Fruit fly (Drosophila melanogaster) whole organism, embryonic: Measurements from ENCODE around the gene Usp14.

Source experiments
- Ada2b ChIP-seq: fragments of 200-800 bp; sonication (Bioruptor generic); IDR thresholded peaks from 2 replicates; pipeline ENCODE4 v1.3.6; 2022; ENCODE audit warnings: missing biosample characterization, missing genetic modification characterization
- BEAF-32 ChIP-seq: fragments of 200-800 bp; sonication (Bioruptor generic); optimal IDR thresholded peaks from 3 replicates; lab custom pipeline; 2017; ENCODE audit warnings: missing biosample characterization, missing genetic modification characterization, mild to moderate bottlenecking, moderate library complexity, missing genetic modification reagents
- Blimp-1 ChIP-seq: fragments of 200-800 bp; sonication (Bioruptor generic); optimal IDR thresholded peaks from 3 replicates; lab custom pipeline; 2018; ENCODE audit warnings: missing biosample characterization, missing genetic modification characterization, mild to moderate bottlenecking, moderate library complexity, missing genetic modification reagents
- CG11456 ChIP-seq: fragments of 200-800 bp; sonication (Bioruptor generic); IDR thresholded peaks from 3 replicates; pipeline ENCODE4 v1.3.6; 2022; ENCODE audit warnings: missing biosample characterization, missing genetic modification characterization
- CG11695 ChIP-seq: fragments of 200-800 bp; sonication (Bioruptor generic); IDR thresholded peaks from 3 replicates; pipeline ENCODE4 v1.3.6; 2022; ENCODE audit warnings: missing biosample characterization, missing genetic modification characterization
- CG12071 ChIP-seq: fragments of 200-800 bp; sonication (Bioruptor generic); optimal IDR thresholded peaks from 3 replicates; lab custom pipeline; 2018; ENCODE audit warnings: missing biosample characterization, mild to moderate bottlenecking, missing genetic modification characterization
- CG12299 ChIP-seq: fragments of 200-800 bp; sonication (Bioruptor generic); optimal IDR thresholded peaks from 2 replicates; lab custom pipeline; 2018; ENCODE audit warnings: missing biosample characterization, mild to moderate bottlenecking, missing genetic modification characterization
- CG14965 ChIP-seq: fragments of 200-800 bp; sonication (Bioruptor generic); optimal IDR thresholded peaks from 2 replicates; lab custom pipeline; 2016; ENCODE audit warnings: missing biosample characterization, missing genetic modification characterization, borderline replicate concordance
- CG1529 ChIP-seq: fragments of 200-800 bp; sonication (Bioruptor generic); optimal IDR thresholded peaks from 3 replicates; lab custom pipeline; 2018; ENCODE audit warnings: missing biosample characterization, missing genetic modification characterization
- CG16815 ChIP-seq: fragments of 200-800 bp; sonication (Bioruptor generic); optimal IDR thresholded peaks from 3 replicates; lab custom pipeline; 2017; ENCODE audit warnings: missing biosample characterization, mild to moderate bottlenecking, missing genetic modification characterization
- CG17359 ChIP-seq: fragments of 200-800 bp; sonication (Bioruptor generic); optimal IDR thresholded peaks from 3 replicates; lab custom pipeline; 2018; ENCODE audit warnings: missing biosample characterization, mild to moderate bottlenecking, missing genetic modification characterization, moderate library complexity
- CG17385 ChIP-seq: fragments of 200-800 bp; sonication (Bioruptor generic); optimal IDR thresholded peaks from 3 replicates; lab custom pipeline; 2018; ENCODE audit warnings: missing biosample characterization, mild to moderate bottlenecking, missing genetic modification characterization
- CG17612 ChIP-seq: fragments of 200-800 bp; sonication (Bioruptor generic); IDR thresholded peaks from 2 replicates; pipeline ENCODE4 v1.3.6; 2022; ENCODE audit warnings: missing biosample characterization, missing genetic modification characterization
- CG2199 ChIP-seq: fragments of 200-800 bp; sonication (Bioruptor generic); IDR thresholded peaks from 3 replicates; pipeline ENCODE4 v1.3.6; 2022; ENCODE audit warnings: missing biosample characterization, missing genetic modification characterization
- CG30403 ChIP-seq: fragments of 200-800 bp; sonication (Bioruptor generic); optimal IDR thresholded peaks from 3 replicates; lab custom pipeline; 2016; ENCODE audit warnings: missing biosample characterization, missing genetic modification characterization
- CG30431 ChIP-seq: fragments of 200-800 bp; sonication (Bioruptor generic); optimal IDR thresholded peaks from 2 replicates; lab custom pipeline; 2017; ENCODE audit warnings: missing biosample characterization, missing genetic modification characterization
- CG31224 ChIP-seq: fragments of 200-800 bp; sonication (Bioruptor generic); IDR thresholded peaks from 2 replicates; pipeline ENCODE4 v1.3.6; 2022; ENCODE audit warnings: missing biosample characterization, missing genetic modification characterization
- CG31388 ChIP-seq: fragments of 200-800 bp; sonication (Bioruptor generic); optimal IDR thresholded peaks from 2 replicates; lab custom pipeline; 2016; ENCODE audit warnings: missing biosample characterization, missing genetic modification characterization
- CG7357 ChIP-seq: fragments of 200-800 bp; sonication (Bioruptor generic); IDR thresholded peaks from 3 replicates; pipeline ENCODE4 v1.3.6; 2022; ENCODE audit warnings: missing biosample characterization, missing genetic modification characterization
- CG8290 ChIP-seq, 3 experiments: fragments of 200-800 bp; sonication (Bioruptor generic); optimal IDR thresholded peaks; 2 replicates each; lab custom pipeline; 2016 to 2019; ENCODE audit warnings: missing biosample characterization in 3 of 3, missing genetic modification characterization in 3 of 3, mild to moderate bottlenecking in 2 of 3, moderate library complexity in 1 of 3
- CG8944 ChIP-seq: fragments of 200-800 bp; sonication (Bioruptor generic); optimal IDR thresholded peaks from 3 replicates; lab custom pipeline; 2016; ENCODE audit warnings: missing biosample characterization, missing genetic modification characterization
- CG9727 ChIP-seq: fragments of 200-800 bp; sonication (Bioruptor generic); optimal IDR thresholded peaks from 3 replicates; lab custom pipeline; 2017; ENCODE audit warnings: missing biosample characterization, mild to moderate bottlenecking, missing genetic modification characterization
- CG9817 ChIP-seq: fragments of 200-800 bp; sonication (Bioruptor generic); optimal IDR thresholded peaks from 2 replicates; lab custom pipeline; 2018; ENCODE audit warnings: missing biosample characterization, mild to moderate bottlenecking, missing genetic modification characterization, moderate library complexity
- Chrac-16 ChIP-seq: fragments of 200-800 bp; sonication (Bioruptor generic); optimal IDR thresholded peaks from 3 replicates; lab custom pipeline; 2016; ENCODE audit warnings: missing biosample characterization, missing genetic modification characterization
- CkIIα-i1 ChIP-seq: fragments of 200-800 bp; sonication (Bioruptor generic); IDR thresholded peaks from 2 replicates; pipeline ENCODE4 v1.3.6; 2022; ENCODE audit warnings: missing biosample characterization, missing genetic modification characterization
- Dfd ChIP-seq, 2 experiments: fragments of >200 bp; optimal IDR thresholded peaks; 2 replicates each; lab custom pipeline; 2017; ENCODE audit warnings: missing biosample characterization in 2 of 2, missing genetic modification characterization in 2 of 2
- Dp ChIP-seq: fragments of 200-800 bp; sonication (Bioruptor generic); optimal IDR thresholded peaks from 2 replicates; lab custom pipeline; 2018; ENCODE audit warnings: missing biosample characterization, mild to moderate bottlenecking, missing genetic modification characterization, moderate library complexity
- E2f2 ChIP-seq: fragments of 200-800 bp; sonication (Bioruptor generic); IDR thresholded peaks from 2 replicates; pipeline ENCODE4 v1.3.6; 2022; ENCODE audit warnings: missing biosample characterization, missing genetic modification characterization
- Eip74EF ChIP-seq, 2 experiments: fragments of 200-800 bp in 1 of 2; fragments of >200 bp in 1 of 2; sonication (Bioruptor generic) in 1 of 2; optimal IDR thresholded peaks; 2 replicates each; lab custom pipeline; 2017 to 2019; ENCODE audit warnings: missing biosample characterization in 2 of 2, missing genetic modification characterization in 2 of 2, mild to moderate bottlenecking in 1 of 2, moderate library complexity in 1 of 2
- Max ChIP-seq: fragments of 200-800 bp; sonication (Bioruptor generic); optimal IDR thresholded peaks from 2 replicates; lab custom pipeline; 2016; ENCODE audit warnings: missing biosample characterization, mild to moderate bottlenecking, missing genetic modification characterization
- Med ChIP-seq: fragments of 200-800 bp; sonication (Bioruptor generic); peaks from one replicate; lab custom pipeline; 2016; ENCODE audit warnings: missing biosample characterization, missing genetic modification characterization, mild to moderate bottlenecking, inconsistent platforms, moderate library complexity
- Meics ChIP-seq: fragments of 200-800 bp; sonication (Bioruptor generic); optimal IDR thresholded peaks from 2 replicates; lab custom pipeline; 2017; ENCODE audit warnings: missing biosample characterization, mild to moderate bottlenecking, missing genetic modification characterization
- Optix ChIP-seq: fragments of 200-800 bp; sonication (Bioruptor generic); IDR thresholded peaks from 3 replicates; pipeline ENCODE4 v1.3.6; 2022; ENCODE audit warnings: missing biosample characterization, missing genetic modification characterization
- Scr ChIP-seq: fragments of 200-800 bp; sonication (Bioruptor generic); IDR thresholded peaks from 2 replicates; pipeline ENCODE4 v1.3.6; 2022; ENCODE audit warnings: missing biosample characterization, missing genetic modification characterization; ENCODE audit not compliant: partially characterized antibody
- ase ChIP-seq: fragments of 200-800 bp; sonication (Bioruptor generic); IDR thresholded peaks from 3 replicates; pipeline ENCODE4 v1.3.6; 2022; ENCODE audit warnings: missing biosample characterization, missing genetic modification characterization
- bigmax ChIP-seq: fragments of 200-800 bp; sonication (Bioruptor generic); optimal IDR thresholded peaks from 2 replicates; lab custom pipeline; 2018; ENCODE audit warnings: missing biosample characterization, mild to moderate bottlenecking, missing genetic modification characterization
- btn ChIP-seq: fragments of 200-800 bp; sonication (Bioruptor generic); optimal IDR thresholded peaks from 2 replicates; lab custom pipeline; 2016; ENCODE audit warnings: missing biosample characterization, missing genetic modification characterization
- cato ChIP-seq: fragments of 200-800 bp; sonication (Bioruptor generic); optimal IDR thresholded peaks from 2 replicates; lab custom pipeline; 2016; ENCODE audit warnings: missing biosample characterization, missing genetic modification characterization, borderline replicate concordance
- dimm ChIP-seq: fragments of 200-800 bp; sonication (Bioruptor generic); IDR thresholded peaks from 2 replicates; pipeline ENCODE4 v1.3.6; 2022; ENCODE audit warnings: missing biosample characterization, missing genetic modification characterization
- dmrt11E ChIP-seq: fragments of 200-800 bp; sonication (Bioruptor generic); optimal IDR thresholded peaks from 3 replicates; lab custom pipeline; 2018; ENCODE audit warnings: missing biosample characterization, mild to moderate bottlenecking, missing genetic modification characterization, moderate library complexity
- gce ChIP-seq: fragments of 200-800 bp; sonication (Bioruptor generic); IDR thresholded peaks from 3 replicates; pipeline ENCODE4 v1.3.6; 2022; ENCODE audit warnings: missing biosample characterization, missing genetic modification characterization
- hkb ChIP-seq, 2 experiments: fragments of 200-800 bp in 1 of 2; fragments of >200 bp in 1 of 2; sonication (Bioruptor generic) in 1 of 2; IDR thresholded peaks in 1 of 2; optimal IDR thresholded peaks in 1 of 2; 2 replicates each; pipeline versions ENCODE4 v1.3.6 to Lab custom; 2017 to 2022; ENCODE audit warnings: missing biosample characterization in 1 of 2, missing genetic modification characterization in 1 of 2
- lbe ChIP-seq: fragments of 200-800 bp; sonication (Bioruptor generic); optimal IDR thresholded peaks from 2 replicates; lab custom pipeline; 2016; ENCODE audit warnings: missing biosample characterization, mild to moderate bottlenecking, missing genetic modification characterization
- nerfin-1 ChIP-seq: fragments of 200-800 bp; sonication (Bioruptor generic); optimal IDR thresholded peaks from 3 replicates; lab custom pipeline; 2019; ENCODE audit warnings: missing biosample characterization, mild to moderate bottlenecking, missing genetic modification characterization, moderate library complexity
- nerfin-2 ChIP-seq: fragments of 200-800 bp; sonication (Bioruptor generic); IDR thresholded peaks from 2 replicates; pipeline ENCODE4 v1.3.6; 2022; ENCODE audit warnings: missing biosample characterization, missing genetic modification characterization; ENCODE audit not compliant: partially characterized antibody
- nom ChIP-seq: fragments of 200-800 bp; sonication (Bioruptor generic); optimal IDR thresholded peaks from 2 replicates; lab custom pipeline; 2017; ENCODE audit warnings: missing biosample characterization, missing genetic modification characterization, mild to moderate bottlenecking, moderate library complexity, missing genetic modification reagents
- onecut ChIP-seq: fragments of 200-800 bp; sonication (Bioruptor generic); IDR thresholded peaks from 2 replicates; pipeline ENCODE4 v1.3.6; 2022; ENCODE audit warnings: missing biosample characterization, missing genetic modification characterization
- peb ChIP-seq: fragments of 200-800 bp; sonication (Bioruptor generic); IDR thresholded peaks from 2 replicates; pipeline ENCODE4 v1.3.6; 2022; ENCODE audit warnings: missing biosample characterization, missing genetic modification characterization
- phol ChIP-seq: fragments of 200-800 bp; sonication (Bioruptor generic); optimal IDR thresholded peaks from 3 replicates; lab custom pipeline; 2018; ENCODE audit warnings: missing biosample characterization, mild to moderate bottlenecking, missing genetic modification characterization, moderate library complexity
- sima ChIP-seq: fragments of 200-800 bp; sonication (Bioruptor generic); optimal IDR thresholded peaks from 2 replicates; lab custom pipeline; 2016; ENCODE audit warnings: missing biosample characterization, missing genetic modification characterization
- tna ChIP-seq: fragments of 200-800 bp; sonication (Bioruptor generic); IDR thresholded peaks from 2 replicates; pipeline ENCODE4 v1.3.6; 2022; ENCODE audit warnings: missing biosample characterization, missing genetic modification characterization; ENCODE audit not compliant: partially characterized antibody
- tup ChIP-seq: fragments of 200-800 bp; sonication (Bioruptor generic); optimal IDR thresholded peaks from 2 replicates; lab custom pipeline; 2016; ENCODE audit warnings: missing biosample characterization, mild to moderate bottlenecking, missing genetic modification characterization, moderate library complexity

Usp14 gene

dm6 chr2L:10276436-10276835, 37.8 kb downstream of the Usp14 start (continued):
- peak; percentile 44; the same call in 1 of the 3 replicates for TF ChIP-seq gce (GFP tag; lab: Robert Waterston, UW)
- no peak for TF ChIP-seq Blimp-1 (GFP tag; lab: Kevin White, UChicago)
- TF ChIP-seq Dfd (GFP tag; optimal IDR thresholded peaks at IDR 0.05; lab: Kevin White, UChicago), result no peak
- no peak for TF ChIP-seq CG31224 (GFP tag; lab: Robert Waterston, UW)
- no peak for TF ChIP-seq CkIIα-i1
- no peak for TF ChIP-seq Med
- no peak for TF ChIP-seq nerfin-2 (GFP tag; lab: Robert Waterston, UW)
- TF ChIP-seq dmrt11E (tag; lab: Kevin White, UChicago), result peak; percentile 60
- TF ChIP-seq CG12071, result no peak
- TF ChIP-seq CG12299 (tag; lab: Kevin White, UChicago), result no peak
- TF ChIP-seq tup, result no peak
- no peak for TF ChIP-seq CG9727 (GFP tag; lab: Kevin White, UChicago)
- no peak for TF ChIP-seq CG11456 (GFP tag; lab: Robert Waterston, UW)
- no peak for TF ChIP-seq E2f2 (GFP tag; lab: Robert Waterston, UW)
- no peak for TF ChIP-seq sima
- TF ChIP-seq onecut (GFP tag; lab: Robert Waterston, UW), result no peak
- peak; percentile 38 for TF ChIP-seq nom
- no peak for TF ChIP-seq BEAF-32 (GFP tag; lab: Kevin White, UChicago)
- TF ChIP-seq Optix, result no peak
- no peak for TF ChIP-seq CG8290 (GFP tag; optimal IDR thresholded peaks at IDR 0.05; lab: Kevin White, UChicago)
- no peak for TF ChIP-seq CG8290 (tag; optimal IDR thresholded peaks at IDR 0.05; lab: Kevin White, UChicago)
- TF ChIP-seq nerfin-1 (tag; lab: Kevin White, UChicago), result peak; percentile 42
- no peak for TF ChIP-seq dimm
- no peak for TF ChIP-seq CG14965
- TF ChIP-seq CG30431 (GFP tag; lab: Kevin White, UChicago), result no peak
- TF ChIP-seq CG17612 (GFP tag; lab: Robert Waterston, UW), result no peak
- no peak for TF ChIP-seq CG31388
- no peak for TF ChIP-seq btn (GFP tag; lab: Kevin White, UChicago)
- TF ChIP-seq CG11695, result peak; percentile 30; the same call in 1 of the 3 replicates
- TF ChIP-seq peb (GFP tag; lab: Robert Waterston, UW), result no peak
- TF ChIP-seq tna (GFP tag; lab: Robert Waterston, UW), result no peak
- no peak for TF ChIP-seq CG17359 (tag; lab: Kevin White, UChicago)
- no peak for TF ChIP-seq lbe (GFP tag; lab: Kevin White, UChicago)
- no peak for TF ChIP-seq CG16815
- no peak for TF ChIP-seq Dp (GFP tag; lab: Kevin White, UChicago)
- TF ChIP-seq Max, result no peak
- TF ChIP-seq CG17385 (GFP tag; lab: Kevin White, UChicago), result no peak

DNA sequence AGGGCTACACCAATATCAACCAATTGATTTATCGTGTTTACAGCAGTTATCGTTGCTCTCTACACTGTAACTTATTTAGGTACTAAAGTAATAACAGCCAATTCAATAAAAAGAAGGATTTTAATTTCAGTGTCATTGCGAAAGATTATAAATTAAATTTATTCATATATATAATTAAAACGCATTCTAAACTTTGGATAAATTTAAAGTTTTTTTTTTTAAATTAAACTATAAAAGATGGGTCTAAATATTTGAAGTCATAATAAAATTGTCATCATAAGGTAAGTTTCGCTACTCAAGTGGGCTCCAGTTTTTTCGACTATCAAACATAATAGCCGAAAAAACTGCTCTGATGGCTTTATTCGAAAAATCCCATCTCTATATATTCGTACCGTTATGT, 42.0 kb downstream of the Usp14 start, which contains the start of gene trk:
Gene trk, minus strand, starts transcription at position 101 of the 400 bp plus-strand sequence.
- TF ChIP-seq CG2199 (GFP tag; lab: Robert Waterston, UW) (no peak), CG1529 (GFP tag; lab: Kevin White, UChicago) (no peak), bigmax (GFP tag; lab: Kevin White, UChicago) (no peak), Eip74EF (GFP tag; optimal IDR thresholded peaks at IDR 0.05; lab: Kevin White, UChicago) (no peak), cato (GFP tag; lab: Kevin White, UChicago) (no peak), CG9817 (tag; lab: Kevin White, UChicago) (no peak), CG30403 (GFP tag; lab: Kevin White, UChicago) (no peak), Scr (GFP tag; lab: Robert Waterston, UW) (no peak), ase (GFP tag; lab: Robert Waterston, UW) (no peak), Meics (no peak), CG8944 (GFP tag; lab: Kevin White, UChicago) (no peak), Ada2b (no peak), hkb (optimal IDR thresholded peaks at IDR 0.05; lab: Kevin White, UChicago) (no peak), hkb (GFP tag; IDR thresholded peaks at IDR 0.05; lab: Robert Waterston, UW) (no peak), Chrac-16 (GFP tag; lab: Kevin White, UChicago) (no peak), CG7357 (GFP tag; lab: Robert Waterston, UW) (no peak), phol (tag; lab: Kevin White, UChicago) (no peak)
